Worm (Caenorhabditis elegans) whole organism, mixed stage, embryonic: ENCODE measurements around the gene sre-19.

Source experiments
- blmp-1 ChIP-seq: fragments of 150-350 bp; optimal IDR thresholded peaks from 2 replicates; lab custom pipeline; 2014; ENCODE audit warnings: missing biosample characterization, missing genetic modification characterization
- ces-1 ChIP-seq: fragments of 150-350 bp; optimal IDR thresholded peaks from 2 replicates; lab custom pipeline; 2014; ENCODE audit warnings: missing biosample characterization, missing genetic modification reagents, missing genetic modification characterization
- lin-13 ChIP-seq: fragments of 150-350 bp; optimal IDR thresholded peaks from 2 replicates; lab custom pipeline; 2014; ENCODE audit warnings: missing biosample characterization, missing genetic modification characterization
- lsy-2 ChIP-seq: fragments of 150-350 bp; optimal IDR thresholded peaks from 2 replicates; lab custom pipeline; 2014; ENCODE audit warnings: missing biosample characterization, missing genetic modification characterization
- snpc-4 ChIP-seq: fragments of 150-350 bp; optimal IDR thresholded peaks from 2 replicates; lab custom pipeline; 2014; ENCODE audit warnings: missing biosample characterization, missing genetic modification characterization
- sptf-1 ChIP-seq: sonication (generic microtip); optimal IDR thresholded peaks from 2 replicates; lab custom pipeline; 2017; ENCODE audit warnings: mild to moderate bottlenecking, missing genetic modification characterization, moderate library complexity, missing compliant biosample characterization
- unc-39 ChIP-seq: fragments of 150-350 bp; optimal IDR thresholded peaks from 2 replicates; lab custom pipeline; 2014; ENCODE audit warnings: missing biosample characterization, missing genetic modification characterization
- unc-62 ChIP-seq: fragments of 150-350 bp; optimal IDR thresholded peaks from 2 replicates; lab custom pipeline; 2014; ENCODE audit warnings: missing biosample characterization, missing genetic modification reagents, missing genetic modification characterization

ce11 chrIV:12268272-12269045 is 29.7 kb upstream of the sre-19 start, which contains the start of the genes ppm-1.H and rpl-34:
- TF ChIP-seq blmp-1 (tag; lab: Kevin White, UChicago) = no peak
- no peak for TF ChIP-seq snpc-4 (tag; lab: Kevin White, UChicago)
- peak; percentile 37 for TF ChIP-seq unc-62 (GFP tag; lab: Kevin White, UChicago)
- TF ChIP-seq lsy-2 (tag; lab: Kevin White, UChicago) = peak; percentile 96
- TF ChIP-seq sptf-1 (tag; lab: Kevin White, UChicago) = no peak
- peak; percentile 73 for TF ChIP-seq ces-1 (GFP tag; lab: Kevin White, UChicago)
- peak; percentile 61 for TF ChIP-seq lin-13
- TF ChIP-seq unc-39 (tag; lab: Kevin White, UChicago) = no peak
